Worm (Caenorhabditis elegans): Measurements from ENCODE around the gene Y53F4B.7.

DNA sequence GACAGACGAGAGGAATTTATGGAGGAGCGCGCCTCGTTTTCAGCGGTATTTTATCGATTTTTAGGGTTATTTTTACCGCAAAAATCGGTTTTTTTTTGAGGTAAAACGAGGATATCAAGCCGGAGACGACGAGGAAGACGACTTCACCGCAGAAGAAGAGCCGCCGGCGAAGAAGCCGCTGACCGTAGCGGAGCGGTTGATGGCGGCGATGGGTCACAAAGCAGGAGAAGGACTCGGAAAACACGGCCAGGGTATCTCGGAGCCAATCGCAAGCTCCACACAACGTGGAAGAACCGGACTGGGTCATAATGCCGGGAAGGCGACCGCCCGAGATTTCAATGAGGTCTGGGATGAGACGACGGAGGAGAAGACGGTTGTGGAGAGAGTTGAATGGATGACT is 33.7 kb downstream of the Y53F4B.7 start:
- TF ChIP-seq lsy-2 (tag; optimal IDR thresholded peaks at IDR 0.05) (no peak), mdl-1 (tag; optimal IDR thresholded peaks at IDR 0.05) (no peak), unc-39 (tag; optimal IDR thresholded peaks at IDR 0.05) (no peak), nhr-77 (tag; optimal IDR thresholded peaks at IDR 0.05) (no peak), zag-1 (tag; optimal IDR thresholded peaks at IDR 0.05) (no peak), ama-1 (optimal IDR thresholded peaks at IDR 0.05) (no peak), unc-55 (GFP tag; optimal IDR thresholded peaks at IDR 0.05) (no peak), elt-3 (tag; optimal IDR thresholded peaks at IDR 0.05) (no peak), aly-2 (tag; optimal IDR thresholded peaks at IDR 0.05) (no peak), gmeb-1 (tag; optimal IDR thresholded peaks at IDR 0.05) (no peak), fos-1 (tag; optimal IDR thresholded peaks at IDR 0.05) (no peak)
